Fruit fly (Drosophila melanogaster): ENCODE results near the gene AnxB10.

dm6 chrX:20158491-20158890 is 14.8 kb downstream of the AnxB10 start:
- no peak for TF ChIP-seq Myc (optimal IDR thresholded peaks at IDR 0.05)
- no peak for TF ChIP-seq psq (optimal IDR thresholded peaks at IDR 0.05)
- TF ChIP-seq insv (optimal IDR thresholded peaks at IDR 0.05), result no peak
- TF ChIP-seq h (optimal IDR thresholded peaks at IDR 0.05), result no peak
